Fruit fly (Drosophila melanogaster) whole organism, embryonic: Measurements from ENCODE around the gene mRpL12.

Experiments used
- CG1024 ChIP-seq: fragments of 200-800 bp; sonication (Bioruptor generic); IDR thresholded peaks from 2 replicates; pipeline ENCODE4 v1.3.6; 2022; ENCODE audit warnings: missing biosample characterization, missing genetic modification characterization
- CG11504 ChIP-seq: fragments of 200-800 bp; sonication (Bioruptor generic); optimal IDR thresholded peaks from 3 replicates; lab custom pipeline; 2019; ENCODE audit warnings: missing biosample characterization, mild to moderate bottlenecking, missing genetic modification characterization, moderate library complexity
- CG12104 ChIP-seq: fragments of 200-800 bp; sonication (Bioruptor generic); optimal IDR thresholded peaks from 3 replicates; lab custom pipeline; 2016; ENCODE audit warnings: missing biosample characterization, missing genetic modification characterization
- CG13296 ChIP-seq: fragments of 200-800 bp; sonication (Bioruptor generic); optimal IDR thresholded peaks from 3 replicates; lab custom pipeline; 2018; ENCODE audit warnings: missing biosample characterization, mild to moderate bottlenecking, missing genetic modification characterization
- CG14667 ChIP-seq: fragments of 200-800 bp; sonication (Bioruptor generic); IDR thresholded peaks from 2 replicates; pipeline ENCODE4 v1.3.6; 2022; ENCODE audit warnings: missing biosample characterization, missing genetic modification characterization
- CG1529 ChIP-seq: fragments of 200-800 bp; sonication (Bioruptor generic); optimal IDR thresholded peaks from 3 replicates; lab custom pipeline; 2018; ENCODE audit warnings: missing biosample characterization, missing genetic modification characterization
- CG18262 ChIP-seq: fragments of 200-800 bp; optimal IDR thresholded peaks from 3 replicates; lab custom pipeline; 2019; ENCODE audit warnings: missing biosample characterization, mild to moderate bottlenecking, missing genetic modification characterization, moderate library complexity
- CG18599 ChIP-seq: fragments of 200-800 bp; sonication (Bioruptor generic); optimal IDR thresholded peaks from 3 replicates; lab custom pipeline; 2017; ENCODE audit warnings: missing biosample characterization, missing genetic modification characterization, mild to moderate bottlenecking, moderate library complexity, missing genetic modification reagents
- CG2116 ChIP-seq: fragments of 200-800 bp; sonication (Bioruptor generic); optimal IDR thresholded peaks from 3 replicates; lab custom pipeline; 2018; ENCODE audit warnings: missing biosample characterization, mild to moderate bottlenecking, missing genetic modification characterization
- CG3065 ChIP-seq: fragments of 200-800 bp; sonication (Bioruptor generic); optimal IDR thresholded peaks from 2 replicates; lab custom pipeline; 2016; ENCODE audit warnings: missing biosample characterization, missing genetic modification characterization
- CG32772 ChIP-seq: fragments of 200-800 bp; sonication (Bioruptor generic); IDR thresholded peaks from 2 replicates; pipeline ENCODE4 v1.3.6; 2022; ENCODE audit warnings: missing biosample characterization, missing genetic modification characterization
- CG4282 ChIP-seq: fragments of 200-800 bp; sonication (Bioruptor generic); optimal IDR thresholded peaks from 2 replicates; lab custom pipeline; 2016; ENCODE audit warnings: missing biosample characterization, missing genetic modification characterization
- CG6654 ChIP-seq: fragments of 200-800 bp; sonication (Bioruptor generic); optimal IDR thresholded peaks from 2 replicates; lab custom pipeline; 2017; ENCODE audit warnings: missing biosample characterization, mild to moderate bottlenecking, missing genetic modification characterization
- CG6791 ChIP-seq: fragments of 200-800 bp; sonication (Bioruptor generic); IDR thresholded peaks from 3 replicates; pipeline ENCODE4 v1.3.6; 2022; ENCODE audit warnings: missing biosample characterization, missing genetic modification characterization; ENCODE audit not compliant: partially characterized antibody
- CG7745 ChIP-seq: fragments of 200-800 bp; sonication (Bioruptor generic); optimal IDR thresholded peaks from 2 replicates; lab custom pipeline; 2018; ENCODE audit warnings: missing biosample characterization, mild to moderate bottlenecking, missing genetic modification characterization, moderate library complexity
- CG8765 ChIP-seq: fragments of 200-800 bp; sonication (Bioruptor generic); IDR thresholded peaks from 2 replicates; pipeline ENCODE4 v1.3.6; 2022; ENCODE audit warnings: missing biosample characterization, missing genetic modification characterization
- CG9609 ChIP-seq: fragments of 200-800 bp; sonication (Bioruptor generic); optimal IDR thresholded peaks from 3 replicates; lab custom pipeline; 2016; ENCODE audit warnings: missing biosample characterization, missing genetic modification characterization
- CoRest ChIP-seq: fragments of 200-800 bp; sonication (Bioruptor generic); optimal IDR thresholded peaks from 3 replicates; lab custom pipeline; 2018; ENCODE audit warnings: missing biosample characterization, mild to moderate bottlenecking, missing genetic modification characterization, moderate library complexity
- D19B ChIP-seq: fragments of 200-800 bp; sonication (Bioruptor generic); optimal IDR thresholded peaks from 2 replicates; lab custom pipeline; 2017; ENCODE audit warnings: missing biosample characterization, mild to moderate bottlenecking, missing genetic modification characterization
- Dad ChIP-seq: fragments of 200-800 bp; sonication (Bioruptor generic); optimal IDR thresholded peaks from 3 replicates; lab custom pipeline; 2016; ENCODE audit warnings: missing biosample characterization, missing genetic modification characterization
- Dp ChIP-seq: fragments of 200-800 bp; sonication (Bioruptor generic); optimal IDR thresholded peaks from 2 replicates; lab custom pipeline; 2018; ENCODE audit warnings: missing biosample characterization, mild to moderate bottlenecking, missing genetic modification characterization, moderate library complexity
- E2f1 ChIP-seq: fragments of 200-800 bp; sonication (Bioruptor generic); IDR thresholded peaks from 2 replicates; pipeline ENCODE4 v1.3.6; 2022; ENCODE audit warnings: missing biosample characterization, missing genetic modification characterization
- ERR ChIP-seq: fragments of 200-800 bp; sonication (Bioruptor generic); optimal IDR thresholded peaks from 2 replicates; lab custom pipeline; 2016; ENCODE audit warnings: missing biosample characterization, missing genetic modification characterization
- Hand ChIP-seq: fragments of 200-800 bp; sonication (Bioruptor generic); optimal IDR thresholded peaks from 2 replicates; lab custom pipeline; 2017; ENCODE audit warnings: mild to moderate bottlenecking, missing biosample characterization, missing genetic modification reagents, missing genetic modification characterization
- HmgD ChIP-seq: fragments of 200-800 bp; sonication (Bioruptor generic); optimal IDR thresholded peaks from 3 replicates; lab custom pipeline; 2016; ENCODE audit warnings: missing biosample characterization, missing genetic modification characterization
- HmgZ ChIP-seq: fragments of 200-800 bp; sonication (Bioruptor generic); optimal IDR thresholded peaks from 2 replicates; lab custom pipeline; 2018; ENCODE audit warnings: missing biosample characterization, mild to moderate bottlenecking, missing genetic modification characterization
- MBD-R2 ChIP-seq: fragments of 200-800 bp; sonication (Bioruptor generic); IDR thresholded peaks from 2 replicates; pipeline ENCODE4 v1.3.6; 2022; ENCODE audit warnings: missing biosample characterization, missing genetic modification characterization
- Nf-YA ChIP-seq: fragments of 200-800 bp; sonication (Bioruptor generic); IDR thresholded peaks from 2 replicates; pipeline ENCODE4 v1.3.6; 2022; ENCODE audit warnings: missing biosample characterization, missing genetic modification characterization
- Poxn ChIP-seq: fragments of 200-800 bp; sonication (Bioruptor generic); IDR thresholded peaks from 2 replicates; pipeline ENCODE4 v1.3.6; 2022; ENCODE audit warnings: missing biosample characterization, missing genetic modification characterization
- Six4 ChIP-seq: fragments of 200-800 bp; sonication (Bioruptor generic); optimal IDR thresholded peaks from 2 replicates; lab custom pipeline; 2016; ENCODE audit warnings: missing biosample characterization, missing genetic modification characterization
- Sox102F ChIP-seq: fragments of 200-800 bp; sonication (Bioruptor generic); optimal IDR thresholded peaks from 2 replicates; lab custom pipeline; 2018; ENCODE audit warnings: missing biosample characterization, mild to moderate bottlenecking, missing genetic modification characterization, moderate library complexity
- Sry-β ChIP-seq: fragments of 200-800 bp; sonication (Bioruptor generic); optimal IDR thresholded peaks from 2 replicates; lab custom pipeline; 2018; ENCODE audit warnings: missing biosample characterization, mild to moderate bottlenecking, missing genetic modification characterization, moderate library complexity
- Xrp1 ChIP-seq: fragments of 200-800 bp; sonication (Bioruptor generic); IDR thresholded peaks from 2 replicates; pipeline ENCODE4 v1.3.6; 2022; ENCODE audit warnings: missing biosample characterization, missing genetic modification characterization
- amos ChIP-seq: fragments of 200-800 bp; sonication (Bioruptor generic); IDR thresholded peaks from 2 replicates; pipeline ENCODE4 v1.3.6; 2022; ENCODE audit warnings: missing biosample characterization, missing genetic modification characterization; ENCODE audit not compliant: partially characterized antibody
- az2 ChIP-seq: fragments of 200-800 bp; sonication (Bioruptor generic); optimal IDR thresholded peaks from 3 replicates; lab custom pipeline; 2016; ENCODE audit warnings: missing biosample characterization, missing genetic modification characterization
- caup ChIP-seq: fragments of 200-800 bp; sonication (Bioruptor generic); optimal IDR thresholded peaks from 3 replicates; lab custom pipeline; 2017; ENCODE audit warnings: missing biosample characterization, mild to moderate bottlenecking, missing genetic modification characterization, moderate library complexity; ENCODE audit not compliant: severe bottlenecking
- crol ChIP-seq: fragments of 200-800 bp; sonication (Bioruptor generic); IDR thresholded peaks from 2 replicates; pipeline ENCODE4 v1.3.6; 2022; ENCODE audit warnings: missing biosample characterization, missing genetic modification characterization
- crp ChIP-seq, 2 experiments: fragments of 200-800 bp; sonication (Bioruptor generic); optimal IDR thresholded peaks; 2 replicates in 1 of 2; 3 replicates in 1 of 2; lab custom pipeline; 2017; ENCODE audit warnings: missing biosample characterization in 2 of 2, missing genetic modification characterization in 2 of 2, mild to moderate bottlenecking in 1 of 2, moderate library complexity in 1 of 2
- dmrt11E ChIP-seq: fragments of 200-800 bp; sonication (Bioruptor generic); optimal IDR thresholded peaks from 3 replicates; lab custom pipeline; 2018; ENCODE audit warnings: missing biosample characterization, mild to moderate bottlenecking, missing genetic modification characterization, moderate library complexity
- fd64A ChIP-seq: fragments of 200-800 bp; sonication (Bioruptor generic); optimal IDR thresholded peaks from 3 replicates; lab custom pipeline; 2018; ENCODE audit warnings: missing biosample characterization, mild to moderate bottlenecking, missing genetic modification characterization
- gcm ChIP-seq: fragments of 200-800 bp; sonication (Bioruptor generic); optimal IDR thresholded peaks from 2 replicates; lab custom pipeline; 2019; ENCODE audit warnings: missing biosample characterization, mild to moderate bottlenecking, missing genetic modification characterization, moderate library complexity
- gfzf ChIP-seq: fragments of 200-800 bp; sonication (Bioruptor generic); optimal IDR thresholded peaks from 2 replicates; lab custom pipeline; 2016; ENCODE audit warnings: missing biosample characterization, mild to moderate bottlenecking, missing genetic modification characterization, moderate library complexity
- gt ChIP-seq: fragments of 200-800 bp; sonication (Bioruptor generic); IDR thresholded peaks from 2 replicates; pipeline ENCODE4 v1.3.6; 2022; ENCODE audit warnings: missing biosample characterization, missing genetic modification characterization
- her ChIP-seq: fragments of 200-800 bp; sonication (Bioruptor generic); optimal IDR thresholded peaks from 2 replicates; lab custom pipeline; 2016; ENCODE audit warnings: missing biosample characterization, missing genetic modification characterization
- pho ChIP-seq: fragments of 200-800 bp; sonication (Bioruptor generic); optimal IDR thresholded peaks from 2 replicates; lab custom pipeline; 2016; ENCODE audit warnings: missing biosample characterization, missing genetic modification characterization
- prd ChIP-seq, 3 experiments: fragments of >200 bp in 2 of 3; fragments of 200-800 bp in 1 of 3; sonication (Bioruptor generic) in 1 of 3; optimal IDR thresholded peaks in 2 of 3; IDR thresholded peaks in 1 of 3; 2 replicates in 2 of 3; 3 replicates in 1 of 3; pipeline versions ENCODE4 v1.3.6 to Lab custom; 2017 to 2022; ENCODE audit warnings: missing biosample characterization in 1 of 3, missing genetic modification characterization in 1 of 3
- repo ChIP-seq: fragments of 200-800 bp; sonication (Bioruptor generic); optimal IDR thresholded peaks from 2 replicates; lab custom pipeline; 2016; ENCODE audit warnings: missing biosample characterization, missing genetic modification characterization
- seq ChIP-seq: fragments of 200-800 bp; sonication (Bioruptor generic); IDR thresholded peaks from 2 replicates; pipeline ENCODE4 v1.3.6; 2022; ENCODE audit warnings: missing biosample characterization, missing genetic modification characterization
- sr ChIP-seq: fragments of 200-800 bp; sonication (Bioruptor generic); IDR thresholded peaks from 3 replicates; pipeline ENCODE4 v1.3.6; 2022; ENCODE audit warnings: missing biosample characterization, missing genetic modification characterization
- ttk ChIP-seq: fragments of 200-800 bp; sonication (Bioruptor generic); IDR thresholded peaks from 2 replicates; pipeline ENCODE4 v2.1.2; 2022; ENCODE audit warnings: missing biosample characterization, missing genetic modification characterization
- usp ChIP-seq: fragments of >200 bp; optimal IDR thresholded peaks from 2 replicates; lab custom pipeline; 2017; ENCODE audit warnings: missing biosample characterization, missing genetic modification characterization

Gene mRpL12

dm6 chr3L:8950955-8951354, 5.6 kb upstream of the mRpL12 start (continued):
- TF ChIP-seq Nf-YA, result no peak
- TF ChIP-seq usp, result no peak
- peak; percentile 50 for TF ChIP-seq CG13296 (GFP tag; lab: Kevin White, UChicago)
- TF ChIP-seq Sox102F, result peak; percentile 78
- no peak for TF ChIP-seq CG1024 (GFP tag; lab: Robert Waterston, UW)
- no peak for TF ChIP-seq CG7745 (tag; lab: Kevin White, UChicago)
- peak; percentile 78 for TF ChIP-seq CoRest (tag; lab: Kevin White, UChicago)
- TF ChIP-seq ERR (GFP tag; lab: Kevin White, UChicago), result no peak
- TF ChIP-seq dmrt11E, result peak; percentile 20
- peak; percentile 39 for TF ChIP-seq gcm
- no peak for TF ChIP-seq fd64A
- peak; percentile 45 for TF ChIP-seq az2 (GFP tag; lab: Kevin White, UChicago)
- no peak for TF ChIP-seq crp (GFP tag; optimal IDR thresholded peaks at IDR 0.05; lab: Kevin White, UChicago)
- TF ChIP-seq Sry-β (GFP tag; lab: Kevin White, UChicago), result no peak
- 0 out of 2 replicates have a peak, but pooled peaks have one; percentile 23 for TF ChIP-seq ttk (GFP tag; lab: Robert Waterston, UW)
- no peak for TF ChIP-seq D19B
- no peak for TF ChIP-seq prd (optimal IDR thresholded peaks at IDR 0.05; lab: Kevin White, UChicago)
- TF ChIP-seq prd (GFP tag; IDR thresholded peaks at IDR 0.05; lab: Robert Waterston, UW), result peak; percentile 37; the same call in 1 of the 3 replicates
- no peak for TF ChIP-seq gt
- no peak for TF ChIP-seq HmgZ
- TF ChIP-seq caup (GFP tag; lab: Kevin White, UChicago), result peak; percentile 15
- TF ChIP-seq Hand (GFP tag; lab: Kevin White, UChicago), result no peak
- peak; percentile 51 for TF ChIP-seq CG12104 (GFP tag; lab: Kevin White, UChicago)
- TF ChIP-seq CG3065 (GFP tag; lab: Kevin White, UChicago), result no peak
- no peak for TF ChIP-seq CG6654 (GFP tag; lab: Kevin White, UChicago)
- no peak for TF ChIP-seq CG2116
- no peak for TF ChIP-seq Dad (GFP tag; lab: Kevin White, UChicago)
- no peak for TF ChIP-seq MBD-R2 (GFP tag; lab: Robert Waterston, UW)
- TF ChIP-seq Six4, result peak; percentile 12
- no peak for TF ChIP-seq her (GFP tag; lab: Kevin White, UChicago)
- peak; percentile 15 for TF ChIP-seq CG1529 (GFP tag; lab: Kevin White, UChicago)
- TF ChIP-seq sr (GFP tag; lab: Robert Waterston, UW), result no peak
- TF ChIP-seq CG18599 (GFP tag; lab: Kevin White, UChicago), result peak; percentile 56
- TF ChIP-seq CG4282 (GFP tag; lab: Kevin White, UChicago), result no peak
- 0 out of 2 replicates have a peak, but pooled peaks have one; percentile 26 for TF ChIP-seq CG32772 (GFP tag; lab: Robert Waterston, UW)
- TF ChIP-seq seq, result no peak
- TF ChIP-seq pho (GFP tag; lab: Kevin White, UChicago), result no peak
- TF ChIP-seq CG6791, result no peak
- no peak for TF ChIP-seq Dp (GFP tag; lab: Kevin White, UChicago)
- peak; percentile 81 for TF ChIP-seq CG11504 (tag; lab: Kevin White, UChicago)
- no peak for TF ChIP-seq amos (GFP tag; lab: Robert Waterston, UW)
- no peak for TF ChIP-seq crol (GFP tag; lab: Robert Waterston, UW)
- TF ChIP-seq repo (GFP tag; lab: Kevin White, UChicago), result no peak
- TF ChIP-seq CG14667, result no peak
- no peak for TF ChIP-seq CG8765
- TF ChIP-seq gfzf, result no peak
- 0 out of 2 replicates have a peak, but pooled peaks have one; percentile 18 for TF ChIP-seq Xrp1 (GFP tag; lab: Robert Waterston, UW)
- TF ChIP-seq CG9609, result no peak
- no peak for TF ChIP-seq Poxn (GFP tag; lab: Robert Waterston, UW)
- TF ChIP-seq HmgD (GFP tag; lab: Kevin White, UChicago), result no peak
- TF ChIP-seq CG18262 (tag; lab: Kevin White, UChicago), result peak; percentile 81
- peak; percentile 58; the same call in 1 of the 2 replicates for TF ChIP-seq E2f1 (GFP tag; lab: Robert Waterston, UW)
